Fruit fly (Drosophila melanogaster): ENCODE results near the gene CG32240.

Gene CG32240

dm6 chr3L:4378895-4379294 is 2.5 kb downstream of the CG32240 start (continued):
- peak; percentile 7 for TF ChIP-seq D19B (GFP tag; optimal IDR thresholded peaks at IDR 0.05)
- TF ChIP-seq CG9727 (GFP tag; optimal IDR thresholded peaks at IDR 0.05): peak; percentile 75
- peak; percentile 61 for TF ChIP-seq stc (GFP tag; IDR thresholded peaks at IDR 0.05)
- 0 out of 2 replicates have a peak, but pooled peaks have one; percentile 27 for TF ChIP-seq sens-2 (GFP tag; IDR thresholded peaks at IDR 0.05)
- no peak for TF ChIP-seq CG8290 (GFP tag; optimal IDR thresholded peaks at IDR 0.05)
- no peak for TF ChIP-seq CG8290 (tag; optimal IDR thresholded peaks at IDR 0.05)
- peak; percentile 78 for TF ChIP-seq dysf (GFP tag; IDR thresholded peaks at IDR 0.05)
- peak; percentile 48 for TF ChIP-seq HLH54F (GFP tag; optimal IDR thresholded peaks at IDR 0.05)
- no peak for TF ChIP-seq CG10321 (GFP tag; IDR thresholded peaks at IDR 0.05)
- TF ChIP-seq Med (GFP tag): peak; percentile 87
- peak; percentile 21 for TF ChIP-seq gro (GFP tag; optimal IDR thresholded peaks at IDR 0.05)
- TF ChIP-seq Side (GFP tag; optimal IDR thresholded peaks at IDR 0.05): peak; percentile 22
- TF ChIP-seq psq (GFP tag; optimal IDR thresholded peaks at IDR 0.05): peak; percentile 60
- peak; percentile 39 for TF ChIP-seq slou (GFP tag; optimal IDR thresholded peaks at IDR 0.05)
- TF ChIP-seq bsh (GFP tag; optimal IDR thresholded peaks at IDR 0.05): peak in 1 of 2 experiments; percentile 41
- TF ChIP-seq unc-4 (GFP tag; IDR thresholded peaks at IDR 0.05; ENCODE audit: partially characterized antibody): no peak
- no peak for TF ChIP-seq rib (GFP tag; IDR thresholded peaks at IDR 0.05)
- no peak for TF ChIP-seq zfh2 (GFP tag; optimal IDR thresholded peaks at IDR 0.05)
- TF ChIP-seq CG2116 (GFP tag; optimal IDR thresholded peaks at IDR 0.05): peak; percentile 7
- peak; percentile 9; the same call in 1 of the 2 replicates for TF ChIP-seq CG10366 (GFP tag; IDR thresholded peaks at IDR 0.05)
- peak; percentile 11 for TF ChIP-seq Dek (tag; optimal IDR thresholded peaks at IDR 0.05)
- peak; percentile 56 for TF ChIP-seq CG8924 (tag; optimal IDR thresholded peaks at IDR 0.05)
- peak; percentile 68 for TF ChIP-seq Ptx1 (GFP tag; IDR thresholded peaks at IDR 0.05)
- peak; percentile 17 for TF ChIP-seq Nf-YB (GFP tag; optimal IDR thresholded peaks at IDR 0.05)
- TF ChIP-seq CG17385 (GFP tag; optimal IDR thresholded peaks at IDR 0.05): peak; percentile 62
- no peak for TF ChIP-seq CG15479 (GFP tag; optimal IDR thresholded peaks at IDR 0.05)
- 0 out of 2 replicates have a peak, but pooled peaks have one; percentile 21 for TF ChIP-seq CG32767 (GFP tag; IDR thresholded peaks at IDR 0.05)
- TF ChIP-seq dpn (GFP tag; optimal IDR thresholded peaks at IDR 0.05): peak; percentile 10 to 46
- TF ChIP-seq slp2 (GFP tag; optimal IDR thresholded peaks at IDR 0.05): no peak
- peak; percentile 65 for TF ChIP-seq gem (tag; optimal IDR thresholded peaks at IDR 0.05)
- TF ChIP-seq Dip3 (GFP tag; optimal IDR thresholded peaks at IDR 0.05): peak; percentile 38
- TF ChIP-seq CG10267 (tag; optimal IDR thresholded peaks at IDR 0.05): peak; percentile 29
- peak; percentile 80 for TF ChIP-seq row (GFP tag; IDR thresholded peaks at IDR 0.05)
- peak; percentile 64 for TF ChIP-seq CG13894 (tag; optimal IDR thresholded peaks at IDR 0.05)
- TF ChIP-seq CG11398 (GFP tag; optimal IDR thresholded peaks at IDR 0.05): no peak
- TF ChIP-seq ap (GFP tag; IDR thresholded peaks at IDR 0.05): peak; percentile 44; the same call in 1 of the 2 replicates
- TF ChIP-seq Taf1 (GFP tag; IDR thresholded peaks at IDR 0.05): peak; percentile 38; the same call in 1 of the 2 replicates
- 0 out of 2 replicates have a peak, but pooled peaks have one; percentile 34 for TF ChIP-seq CG10959 (GFP tag; IDR thresholded peaks at IDR 0.05)
- 0 out of 2 replicates have a peak, but pooled peaks have one; percentile 23 for TF ChIP-seq klu (GFP tag; IDR thresholded peaks at IDR 0.05)
- peak; percentile 52 for TF ChIP-seq Hsf (GFP tag; optimal IDR thresholded peaks at IDR 0.05)
- peak; percentile 6 for TF ChIP-seq D19A (tag; optimal IDR thresholded peaks at IDR 0.05)
- TF ChIP-seq Gug (GFP tag; IDR thresholded peaks at IDR 0.05): peak; percentile 30; the same call in 1 of the 4 replicates
- TF ChIP-seq slbo (GFP tag; IDR thresholded peaks at IDR 0.05): peak; percentile 59
- peak; percentile 61 for TF ChIP-seq CG18262 (tag; optimal IDR thresholded peaks at IDR 0.05)
- TF ChIP-seq Fer2 (tag; optimal IDR thresholded peaks at IDR 0.05): peak; percentile 26
- peak; percentile 35 for TF ChIP-seq fd96Cb (tag; optimal IDR thresholded peaks at IDR 0.05)
- 0 out of 2 replicates have a peak, but pooled peaks have one; percentile 21 for TF ChIP-seq peb (GFP tag; IDR thresholded peaks at IDR 0.05)
- TF ChIP-seq pho (GFP tag; optimal IDR thresholded peaks at IDR 0.05): peak; percentile 44
- peak; percentile 42 for TF ChIP-seq CG4328 (GFP tag; optimal IDR thresholded peaks at IDR 0.05)
- TF ChIP-seq sob (GFP tag; IDR thresholded peaks at IDR 0.05): peak; percentile 64
- TF ChIP-seq Bteb2 (GFP tag; optimal IDR thresholded peaks at IDR 0.05): peak; percentile 58
- no peak for TF ChIP-seq ase (GFP tag; IDR thresholded peaks at IDR 0.05)

Measured in whole organism, embryonic.